Worm (Caenorhabditis elegans): ENCODE measurements around the gene dhs-25.

The dhs-25 gene

ce11 chrX:1487096-1487495 lies 764 bp downstream of the dhs-25 start:
- TF ChIP-seq M03D4.4 (tag; optimal IDR thresholded peaks at IDR 0.05) (no peak), nhr-237 (tag; optimal IDR thresholded peaks at IDR 0.05) (no peak), snpc-4 (tag; optimal IDR thresholded peaks at IDR 0.05) (no peak), drap-1 (GFP tag; optimal IDR thresholded peaks at IDR 0.05) (no peak), nhr-28 (tag; optimal IDR thresholded peaks at IDR 0.05) (no peak)

- TF ChIP-seq unc-39 (tag; optimal IDR thresholded peaks at IDR 0.05) (no peak), pha-4 (tag; optimal IDR thresholded peaks at IDR 0.05) (no peak), nhr-2 (tag; optimal IDR thresholded peaks at IDR 0.05) (no peak), ceh-39 (tag; optimal IDR thresholded peaks at IDR 0.05) (no peak), nhr-76 (tag; optimal IDR thresholded peaks at IDR 0.05) (no peak), mep-1 (tag; optimal IDR thresholded peaks at IDR 0.05) (no peak), lin-32 (GFP tag; optimal IDR thresholded peaks at IDR 0.05) (no peak), drap-1 (GFP tag; optimal IDR thresholded peaks at IDR 0.05) (no peak), elt-1 (tag; optimal IDR thresholded peaks at IDR 0.05; ENCODE audit: borderline replicate concordance, insufficient read depth) (no peak), nhr-28 (tag; optimal IDR thresholded peaks at IDR 0.05) (no peak), unc-62 (GFP tag; optimal IDR thresholded peaks at IDR 0.05) (no peak)
These were observed 2.4 kb downstream of the dhs-25 start for ce11 chrX:1488775-1489174.

- TF ChIP-seq mls-2 (tag; optimal IDR thresholded peaks at IDR 0.05) (no peak), ceh-39 (tag; optimal IDR thresholded peaks at IDR 0.05) (no peak), blmp-1 (tag; optimal IDR thresholded peaks at IDR 0.05) (no peak), M03D4.4 (tag; optimal IDR thresholded peaks at IDR 0.05) (no peak), nhr-28 (tag; optimal IDR thresholded peaks at IDR 0.05) (no peak), flh-1 (GFP tag; optimal IDR thresholded peaks at IDR 0.05) (no peak)
These were observed 3.2 kb downstream of the dhs-25 start for ce11 chrX:1489574-1489973.

- TF ChIP-seq flh-1 (GFP tag; optimal IDR thresholded peaks at IDR 0.05): no peak
- no peak for TF ChIP-seq lsy-2 (tag; optimal IDR thresholded peaks at IDR 0.05)
- TF ChIP-seq ceh-43 (GFP tag; optimal IDR thresholded peaks at IDR 0.05): no peak
- no peak for TF ChIP-seq hlh-1 (tag; optimal IDR thresholded peaks at IDR 0.05)
- TF ChIP-seq bed-3 (GFP tag; optimal IDR thresholded peaks at IDR 0.05): no peak
- TF ChIP-seq unc-39 (tag; optimal IDR thresholded peaks at IDR 0.05): no peak
- TF ChIP-seq ceh-83 (GFP tag; optimal IDR thresholded peaks at IDR 0.05): no peak
- no peak for TF ChIP-seq sptf-1 (tag; optimal IDR thresholded peaks at IDR 0.05)
- TF ChIP-seq snpc-4 (tag; optimal IDR thresholded peaks at IDR 0.05): no peak
- no peak for TF ChIP-seq mls-2 (tag; optimal IDR thresholded peaks at IDR 0.05)
- no peak for TF ChIP-seq pha-4 (tag; optimal IDR thresholded peaks at IDR 0.05)
- no peak for TF ChIP-seq nhr-76 (tag; optimal IDR thresholded peaks at IDR 0.05)
- TF ChIP-seq sem-2 (GFP tag; optimal IDR thresholded peaks at IDR 0.05): no peak
- no peak for TF ChIP-seq lin-13 (tag; optimal IDR thresholded peaks at IDR 0.05)
- no peak for TF ChIP-seq ces-1 (GFP tag; optimal IDR thresholded peaks at IDR 0.05)
These were observed 4.7 kb downstream of the dhs-25 start for ce11 chrX:1491036-1491435.

- TF ChIP-seq nhr-28 (tag; optimal IDR thresholded peaks at IDR 0.05): no peak
- TF ChIP-seq pha-4 (tag; optimal IDR thresholded peaks at IDR 0.05): no peak
- no peak for TF ChIP-seq ceh-43 (GFP tag; optimal IDR thresholded peaks at IDR 0.05)
- TF ChIP-seq mab-5 (tag; optimal IDR thresholded peaks at IDR 0.05): no peak
- no peak for TF ChIP-seq flh-1 (GFP tag; optimal IDR thresholded peaks at IDR 0.05)
These were observed 5.8 kb downstream of the dhs-25 start for ce11 chrX:1492174-1492573.

- no peak for TF ChIP-seq pha-4 (tag; optimal IDR thresholded peaks at IDR 0.05)
- no peak for TF ChIP-seq flh-1 (GFP tag; optimal IDR thresholded peaks at IDR 0.05)
- no peak for TF ChIP-seq mls-2 (tag; optimal IDR thresholded peaks at IDR 0.05)
- TF ChIP-seq elt-1 (tag; optimal IDR thresholded peaks at IDR 0.05; ENCODE audit: borderline replicate concordance, insufficient read depth): no peak
- TF ChIP-seq drap-1 (GFP tag; optimal IDR thresholded peaks at IDR 0.05): no peak
- TF ChIP-seq M03D4.4 (tag; optimal IDR thresholded peaks at IDR 0.05): no peak
- no peak for TF ChIP-seq mab-5 (tag; optimal IDR thresholded peaks at IDR 0.05)
- no peak for TF ChIP-seq unc-62 (GFP tag; optimal IDR thresholded peaks at IDR 0.05)
- no peak for TF ChIP-seq ceh-43 (GFP tag; optimal IDR thresholded peaks at IDR 0.05)
- no peak for TF ChIP-seq ceh-83 (GFP tag; optimal IDR thresholded peaks at IDR 0.05)
- TF ChIP-seq ztf-11 (tag; optimal IDR thresholded peaks at IDR 0.05): no peak
- TF ChIP-seq nhr-12 (tag; optimal IDR thresholded peaks at IDR 0.05): no peak
- no peak for TF ChIP-seq lin-13 (tag; optimal IDR thresholded peaks at IDR 0.05)
- no peak for TF ChIP-seq cnd-1 (tag; optimal IDR thresholded peaks at IDR 0.05)
- no peak for TF ChIP-seq blmp-1 (tag; optimal IDR thresholded peaks at IDR 0.05)
- no peak for TF ChIP-seq bed-3 (GFP tag; optimal IDR thresholded peaks at IDR 0.05)
- no peak for TF ChIP-seq lin-32 (GFP tag; optimal IDR thresholded peaks at IDR 0.05)
- no peak for TF ChIP-seq hlh-1 (tag; optimal IDR thresholded peaks at IDR 0.05)
- TF ChIP-seq nhr-76 (tag; optimal IDR thresholded peaks at IDR 0.05): no peak
- no peak for TF ChIP-seq mep-1 (tag; optimal IDR thresholded peaks at IDR 0.05)
These were observed 7.9 kb downstream of the dhs-25 start, which contains the start of gene F09E10.5 for ce11 chrX:1494256-1494655. Gene F09E10.5 (minus strand): TSS chrX:1494356.
